Worm (Caenorhabditis elegans) whole organism, mixed stage, embryonic: ENCODE data around the gene fbxb-74.

ENCODE experiments used
- M03D4.4 ChIP-seq: sonication (generic microtip); optimal IDR thresholded peaks from 2 replicates; lab custom pipeline; 2017; ENCODE audit warnings: mild to moderate bottlenecking, missing genetic modification characterization, missing compliant biosample characterization
- bed-3 ChIP-seq: fragments of 200-800 bp; sonication (Bioruptor generic); optimal IDR thresholded peaks from 3 replicates; lab custom pipeline; 2018; ENCODE audit warnings: mild to moderate bottlenecking, missing genetic modification characterization, moderate library complexity, missing compliant biosample characterization
- blmp-1 ChIP-seq: fragments of 150-350 bp; optimal IDR thresholded peaks from 2 replicates; lab custom pipeline; 2014; ENCODE audit warnings: missing biosample characterization, missing genetic modification characterization
- ceh-39 ChIP-seq: fragments of 150-350 bp; optimal IDR thresholded peaks from 2 replicates; lab custom pipeline; 2014; ENCODE audit warnings: missing biosample characterization, missing genetic modification characterization
- ceh-43 ChIP-seq: fragments of 200-800 bp; sonication (Bioruptor generic); optimal IDR thresholded peaks from 2 replicates; lab custom pipeline; 2018; ENCODE audit warnings: mild to moderate bottlenecking, missing genetic modification characterization, moderate library complexity, missing compliant biosample characterization
- ces-1 ChIP-seq: fragments of 150-350 bp; optimal IDR thresholded peaks from 2 replicates; lab custom pipeline; 2014; ENCODE audit warnings: missing biosample characterization, missing genetic modification reagents, missing genetic modification characterization
- cnd-1 ChIP-seq: fragments of 200-800 bp; sonication (Bioruptor generic); optimal IDR thresholded peaks from 2 replicates; lab custom pipeline; 2018; ENCODE audit warnings: mild to moderate bottlenecking, missing genetic modification characterization, missing compliant biosample characterization
- drap-1 ChIP-seq: fragments of 200-800 bp; sonication (Bioruptor generic); optimal IDR thresholded peaks from 3 replicates; lab custom pipeline; 2018; ENCODE audit warnings: mild to moderate bottlenecking, missing genetic modification characterization, missing compliant biosample characterization
- elt-1 ChIP-seq: sonication (generic microtip); optimal IDR thresholded peaks from 2 replicates; lab custom pipeline; 2017; ENCODE audit warnings: missing genetic modification characterization, mild to moderate bottlenecking, missing compliant biosample characterization, antibody characterized with exemption, moderate library complexity, borderline replicate concordance; ENCODE audit not compliant: insufficient read depth
- elt-3 ChIP-seq: fragments of 150-350 bp; optimal IDR thresholded peaks from 2 replicates; lab custom pipeline; 2014; ENCODE audit warnings: missing biosample characterization, missing genetic modification characterization
- ham-2 ChIP-seq: fragments of 200-800 bp; sonication (Bioruptor generic); optimal IDR thresholded peaks from 2 replicates; lab custom pipeline; 2018; ENCODE audit warnings: mild to moderate bottlenecking, missing genetic modification characterization, missing compliant biosample characterization
- hlh-1 ChIP-seq: fragments of 150-350 bp; optimal IDR thresholded peaks from 2 replicates; lab custom pipeline; 2014; ENCODE audit warnings: missing biosample characterization, missing genetic modification reagents, missing genetic modification characterization
- lin-13 ChIP-seq: fragments of 150-350 bp; optimal IDR thresholded peaks from 2 replicates; lab custom pipeline; 2014; ENCODE audit warnings: missing biosample characterization, missing genetic modification characterization
- lsy-2 ChIP-seq: fragments of 150-350 bp; optimal IDR thresholded peaks from 2 replicates; lab custom pipeline; 2014; ENCODE audit warnings: missing biosample characterization, missing genetic modification characterization
- mep-1 ChIP-seq: fragments of 150-350 bp; optimal IDR thresholded peaks from 2 replicates; lab custom pipeline; 2017; ENCODE audit warnings: missing biosample characterization, missing genetic modification reagents, missing genetic modification characterization, inconsistent platforms
- mls-2 ChIP-seq: sonication (generic microtip); optimal IDR thresholded peaks from 2 replicates; lab custom pipeline; 2016; ENCODE audit warnings: mild to moderate bottlenecking, missing genetic modification characterization, moderate library complexity, missing compliant biosample characterization
- nhr-237 ChIP-seq: fragments of 150-350 bp; optimal IDR thresholded peaks from 2 replicates; lab custom pipeline; 2014; ENCODE audit warnings: missing biosample characterization, missing genetic modification characterization
- nhr-28 ChIP-seq: fragments of 150-350 bp; optimal IDR thresholded peaks from 2 replicates; lab custom pipeline; 2014; ENCODE audit warnings: missing biosample characterization, missing genetic modification characterization
- pha-4 ChIP-seq: fragments of 150-350 bp; optimal IDR thresholded peaks from 2 replicates; lab custom pipeline; 2018; ENCODE audit warnings: missing biosample characterization, missing genetic modification reagents, missing genetic modification characterization
- sem-2 ChIP-seq: fragments of 200-800 bp; sonication (Bioruptor generic); optimal IDR thresholded peaks from 2 replicates; lab custom pipeline; 2018; ENCODE audit warnings: mild to moderate bottlenecking, missing genetic modification characterization, missing compliant biosample characterization
- snpc-4 ChIP-seq: fragments of 150-350 bp; optimal IDR thresholded peaks from 2 replicates; lab custom pipeline; 2014; ENCODE audit warnings: missing biosample characterization, missing genetic modification characterization
- sptf-1 ChIP-seq: sonication (generic microtip); optimal IDR thresholded peaks from 2 replicates; lab custom pipeline; 2017; ENCODE audit warnings: mild to moderate bottlenecking, missing genetic modification characterization, moderate library complexity, missing compliant biosample characterization
- tbx-8 ChIP-seq: fragments of 200-800 bp; sonication (Bioruptor generic); optimal IDR thresholded peaks from 2 replicates; lab custom pipeline; 2018; ENCODE audit warnings: mild to moderate bottlenecking, missing genetic modification characterization, moderate library complexity, missing compliant biosample characterization
- unc-120 ChIP-seq: sonication (generic microtip); optimal IDR thresholded peaks from 2 replicates; lab custom pipeline; 2017; ENCODE audit warnings: missing genetic modification characterization, missing compliant biosample characterization; ENCODE audit not compliant: poor library complexity, severe bottlenecking
- unc-39 ChIP-seq: fragments of 150-350 bp; optimal IDR thresholded peaks from 2 replicates; lab custom pipeline; 2014; ENCODE audit warnings: missing biosample characterization, missing genetic modification characterization
- unc-62 ChIP-seq: fragments of 150-350 bp; optimal IDR thresholded peaks from 2 replicates; lab custom pipeline; 2014; ENCODE audit warnings: missing biosample characterization, missing genetic modification reagents, missing genetic modification characterization
- zip-8 ChIP-seq: fragments of 150-350 bp; optimal IDR thresholded peaks from 2 replicates; lab custom pipeline; 2014; ENCODE audit warnings: missing biosample characterization, missing genetic modification characterization

fbxb-74 gene

DNA sequence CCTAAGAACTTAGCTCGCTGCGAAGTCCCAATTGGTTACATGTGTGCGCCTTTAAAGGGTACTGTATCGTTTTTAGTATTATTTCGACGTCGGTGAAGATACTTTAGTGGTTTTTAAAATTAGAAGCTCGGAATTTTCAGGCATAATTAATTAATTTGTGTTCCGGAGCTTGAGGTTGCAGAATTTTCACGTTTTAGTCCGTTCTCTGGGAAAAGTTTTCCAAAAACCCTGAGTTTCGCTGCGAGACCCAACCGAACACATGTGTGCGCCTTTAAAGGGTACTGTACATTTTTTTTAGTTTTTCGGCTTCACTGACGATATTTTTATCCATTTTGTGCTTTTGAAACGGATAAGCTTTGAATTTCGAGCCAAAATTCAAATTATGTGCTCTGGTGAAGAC lies 45.6 kb downstream of the fbxb-74 start:
- TF ChIP-seq ceh-43 (GFP tag; lab: Kevin White, UChicago), result no peak
- TF ChIP-seq sptf-1 (tag; lab: Kevin White, UChicago), result no peak
- TF ChIP-seq nhr-28 (tag; lab: Kevin White, UChicago), result no peak
- TF ChIP-seq ceh-39 (tag; lab: Kevin White, UChicago), result no peak
- TF ChIP-seq elt-3 (tag; lab: Kevin White, UChicago), result no peak
- no peak for TF ChIP-seq ham-2
- TF ChIP-seq snpc-4, result no peak
- TF ChIP-seq cnd-1 (tag; lab: Kevin White, UChicago), result no peak
- no peak for TF ChIP-seq mls-2 (tag; lab: Kevin White, UChicago)
- no peak for TF ChIP-seq blmp-1 (tag; lab: Kevin White, UChicago)
- TF ChIP-seq drap-1 (GFP tag; lab: Kevin White, UChicago), result no peak
- TF ChIP-seq sem-2 (GFP tag; lab: Kevin White, UChicago), result no peak
- no peak for TF ChIP-seq pha-4
- TF ChIP-seq lsy-2, result no peak
- TF ChIP-seq tbx-8 (GFP tag; lab: Kevin White, UChicago), result no peak
- no peak for TF ChIP-seq unc-39 (tag; lab: Kevin White, UChicago)
- TF ChIP-seq zip-8 (tag; lab: Kevin White, UChicago), result no peak
- no peak for TF ChIP-seq bed-3 (GFP tag; lab: Kevin White, UChicago)

DNA sequence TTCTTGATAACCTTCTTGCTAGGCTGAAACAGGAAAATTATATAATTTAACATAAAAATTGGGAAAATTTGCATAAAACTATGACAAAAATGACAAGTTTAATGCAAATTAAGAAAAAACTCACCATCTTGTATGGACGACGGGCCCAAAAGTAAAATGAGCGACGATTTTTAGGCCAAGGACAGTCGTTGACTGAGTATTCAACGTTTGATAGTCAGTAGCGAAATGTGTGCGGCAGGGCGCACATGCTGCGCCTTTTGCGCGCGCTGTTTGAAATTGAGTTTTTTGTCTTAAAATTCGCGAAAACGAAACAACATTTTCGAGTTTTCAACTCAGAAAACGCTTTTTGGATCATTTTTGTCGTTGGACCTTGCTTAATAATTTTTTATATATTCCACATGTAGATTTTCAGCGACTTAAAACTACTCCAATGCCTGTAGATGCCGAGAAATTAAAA lies 48.6 kb downstream of the fbxb-74 start, which contains the start of the genes rpl-7A and set-21:
TSS of gene rpl-7A (minus strand) at position 153 of the 457 bp plus-strand sequence.
TSS of gene set-21 (plus strand) at position 407 of the 457 bp plus-strand sequence.
- peak; percentile 27 for TF ChIP-seq tbx-8 (GFP tag; lab: Kevin White, UChicago)
- peak; percentile 7 for TF ChIP-seq hlh-1 (tag; lab: Kevin White, UChicago)
- TF ChIP-seq cnd-1 (tag; lab: Kevin White, UChicago), result peak; percentile 64
- TF ChIP-seq nhr-237 (tag; lab: Kevin White, UChicago), result peak; percentile 84
- no peak for TF ChIP-seq zip-8 (tag; lab: Kevin White, UChicago)
- peak; percentile 93 for TF ChIP-seq lsy-2
- TF ChIP-seq drap-1 (GFP tag; lab: Kevin White, UChicago), result peak; percentile 62
- TF ChIP-seq sptf-1 (tag; lab: Kevin White, UChicago), result peak; percentile 85
- peak; percentile 86 for TF ChIP-seq mep-1
- TF ChIP-seq ces-1 (GFP tag; lab: Kevin White, UChicago), result peak; percentile 47
- peak; percentile 70 for TF ChIP-seq mls-2 (tag; lab: Kevin White, UChicago)
- TF ChIP-seq unc-62 (GFP tag; lab: Kevin White, UChicago), result peak; percentile 49
- peak; percentile 56 for TF ChIP-seq pha-4
- TF ChIP-seq lin-13, result peak; percentile 76
- TF ChIP-seq unc-39 (tag; lab: Kevin White, UChicago), result no peak
- TF ChIP-seq ceh-39 (tag; lab: Kevin White, UChicago), result peak; percentile 71
- peak; percentile 18 for TF ChIP-seq unc-120 (tag; lab: Kevin White, UChicago)
- no peak for TF ChIP-seq elt-1 (tag; lab: Kevin White, UChicago)
- peak; percentile 51 for TF ChIP-seq M03D4.4 (tag; lab: Kevin White, UChicago)
- TF ChIP-seq sem-2 (GFP tag; lab: Kevin White, UChicago), result no peak
